Worm (Caenorhabditis elegans): ENCODE measurements around the gene hse-5.

hse-5 gene

DNA sequence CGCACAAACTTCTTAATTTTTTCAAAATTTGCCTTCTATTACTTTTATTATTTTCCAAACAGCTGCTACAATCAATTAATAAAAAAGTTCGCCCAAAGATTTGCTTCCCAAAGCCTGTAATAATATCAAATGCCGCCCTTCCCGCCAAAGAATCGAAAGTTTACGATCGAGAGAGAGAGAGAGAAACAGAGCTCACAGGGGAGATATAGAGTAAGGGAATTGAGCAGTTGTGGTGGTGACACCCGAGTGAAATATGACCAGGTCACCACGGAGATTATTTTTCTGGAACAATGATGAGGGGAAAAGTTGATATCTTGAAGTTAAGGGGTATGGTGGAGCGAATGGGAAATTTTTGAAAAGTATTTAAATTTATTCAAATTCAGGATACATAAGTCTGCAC is 14.8 kb downstream of the hse-5 start:
- TF ChIP-seq rnt-1 (tag; optimal IDR thresholded peaks at IDR 0.05): no peak
- TF ChIP-seq vab-15 (tag; optimal IDR thresholded peaks at IDR 0.05): no peak
- no peak for TF ChIP-seq swsn-7 (tag; optimal IDR thresholded peaks at IDR 0.05)
- no peak for TF ChIP-seq snu-23 (GFP tag; optimal IDR thresholded peaks at IDR 0.05)
- TF ChIP-seq ceh-82 (tag; optimal IDR thresholded peaks at IDR 0.05): no peak
- no peak for TF ChIP-seq grh-1 (GFP tag; IDR thresholded peaks at IDR 0.05)
- no peak for TF ChIP-seq tbx-2 (tag; optimal IDR thresholded peaks at IDR 0.05)
- TF ChIP-seq ztf-4 (tag; optimal IDR thresholded peaks at IDR 0.05): no peak
- no peak for TF ChIP-seq ztf-11 (tag; optimal IDR thresholded peaks at IDR 0.05)
- no peak for TF ChIP-seq elt-3 (tag; optimal IDR thresholded peaks at IDR 0.05)
- no peak for TF ChIP-seq mdl-1 (tag; optimal IDR thresholded peaks at IDR 0.05)

DNA sequence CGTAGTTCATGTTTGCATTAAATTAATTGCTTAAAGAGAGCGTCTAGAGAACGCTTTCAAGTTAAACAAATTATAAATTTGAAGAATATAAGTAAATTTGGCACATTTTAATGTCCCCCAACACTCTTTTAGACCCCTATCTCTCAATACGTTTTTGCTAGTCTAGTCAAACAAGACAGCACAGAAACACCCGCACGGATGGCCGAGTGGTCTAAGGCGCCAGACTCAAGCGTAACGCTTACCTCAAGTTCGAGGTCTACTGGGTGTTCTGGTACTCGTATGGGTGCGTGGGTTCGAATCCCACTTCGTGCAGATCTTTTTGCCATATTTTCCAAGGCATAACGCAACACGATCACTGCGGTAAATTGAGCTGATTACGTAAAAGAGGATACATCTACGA is 17.2 kb downstream of the hse-5 start:
- no peak for TF ChIP-seq zip-4 (GFP tag; optimal IDR thresholded peaks at IDR 0.05)
- no peak for TF ChIP-seq ztf-11 (tag; optimal IDR thresholded peaks at IDR 0.05)
- peak; percentile 20 for TF ChIP-seq nhr-20 (tag; optimal IDR thresholded peaks at IDR 0.05)
- TF ChIP-seq mef-2 (tag; optimal IDR thresholded peaks at IDR 0.05): no peak
- TF ChIP-seq snu-23 (GFP tag; optimal IDR thresholded peaks at IDR 0.05): peak; percentile 49
- TF ChIP-seq aha-1 (tag; optimal IDR thresholded peaks at IDR 0.05): no peak
- peak; percentile 36 for TF ChIP-seq nhr-47 (tag; optimal IDR thresholded peaks at IDR 0.05)
- no peak for TF ChIP-seq lin-13 (GFP tag; optimal IDR thresholded peaks at IDR 0.05)
- no peak for TF ChIP-seq sptf-1 (tag; optimal IDR thresholded peaks at IDR 0.05)
- TF ChIP-seq ets-5 (GFP tag; IDR thresholded peaks at IDR 0.05): no peak
- TF ChIP-seq nhr-85 (tag): peak; percentile 71
- no peak for TF ChIP-seq fkh-10 (GFP tag; optimal IDR thresholded peaks at IDR 0.05)
- TF ChIP-seq isw-1 (GFP tag; IDR thresholded peaks at IDR 0.05): no peak
- no peak for TF ChIP-seq pax-3 (tag; optimal IDR thresholded peaks at IDR 0.05)
- TF ChIP-seq nhr-90 (tag; optimal IDR thresholded peaks at IDR 0.05; ENCODE audit: poor library complexity): peak; percentile 47
- no peak for TF ChIP-seq unc-86 (tag; optimal IDR thresholded peaks at IDR 0.05)
- no peak for TF ChIP-seq irx-1 (tag; optimal IDR thresholded peaks at IDR 0.05)
- no peak for TF ChIP-seq pqm-1 (tag; optimal IDR thresholded peaks at IDR 0.05)
- no peak for TF ChIP-seq vab-15 (tag; optimal IDR thresholded peaks at IDR 0.05)
- TF ChIP-seq nhr-76 (tag; optimal IDR thresholded peaks at IDR 0.05): no peak
- TF ChIP-seq lsy-2 (tag; optimal IDR thresholded peaks at IDR 0.05): no peak
- TF ChIP-seq mdl-1 (tag; optimal IDR thresholded peaks at IDR 0.05): no peak
- peak; percentile 10 for TF ChIP-seq swsn-7 (tag; optimal IDR thresholded peaks at IDR 0.05)
- TF ChIP-seq egl-13 (tag; optimal IDR thresholded peaks at IDR 0.05): no peak
- TF ChIP-seq ceh-8 (GFP tag; optimal IDR thresholded peaks at IDR 0.05): no peak
- TF ChIP-seq alr-1 (tag; optimal IDR thresholded peaks at IDR 0.05; ENCODE audit: borderline replicate concordance): no peak
- TF ChIP-seq sox-4 (tag; optimal IDR thresholded peaks at IDR 0.05): no peak
- no peak for TF ChIP-seq fos-1 (tag; optimal IDR thresholded peaks at IDR 0.05)
- no peak for TF ChIP-seq lin-39 (tag; optimal IDR thresholded peaks at IDR 0.05)
- TF ChIP-seq mab-9 (GFP tag; IDR thresholded peaks at IDR 0.05): no peak
- TF ChIP-seq zag-1 (tag; optimal IDR thresholded peaks at IDR 0.05): no peak
- TF ChIP-seq ceh-63 (GFP tag; optimal IDR thresholded peaks at IDR 0.05): no peak
- no peak for TF ChIP-seq hpl-2 (GFP tag; optimal IDR thresholded peaks at IDR 0.05)
- TF ChIP-seq efl-1 (optimal IDR thresholded peaks at IDR 0.05): peak in 1 of 2 experiments; percentile 17
- peak in 1 of 2 experiments; percentile 55 for TF ChIP-seq efl-1 (GFP tag; optimal IDR thresholded peaks at IDR 0.05 in 1 of 2)
- TF ChIP-seq tlp-1 (tag; optimal IDR thresholded peaks at IDR 0.05): no peak
- no peak for TF ChIP-seq grh-1 (GFP tag; IDR thresholded peaks at IDR 0.05)
- TF ChIP-seq blmp-1 (tag; optimal IDR thresholded peaks at IDR 0.05): no peak
- no peak for TF ChIP-seq unc-98 (GFP tag; IDR thresholded peaks at IDR 0.05)
- no peak for TF ChIP-seq ces-1 (GFP tag; optimal IDR thresholded peaks at IDR 0.05)
- peak; percentile 32 for TF ChIP-seq nhr-71 (tag; optimal IDR thresholded peaks at IDR 0.05)
- TF ChIP-seq tbx-2 (tag; optimal IDR thresholded peaks at IDR 0.05): no peak
- TF ChIP-seq nhr-19 (GFP tag; conservative IDR thresholded peaks at IDR 0.05): peak; percentile 28
- peak; percentile 48 for TF ChIP-seq rnt-1 (tag; optimal IDR thresholded peaks at IDR 0.05)
- no peak for TF ChIP-seq fkh-8 (tag; optimal IDR thresholded peaks at IDR 0.05)
- TF ChIP-seq xbp-1 (tag; optimal IDR thresholded peaks at IDR 0.05): peak; percentile 3
- no peak for TF ChIP-seq fkh-4 (tag; optimal IDR thresholded peaks at IDR 0.05; ENCODE audit: borderline replicate concordance)
- peak in 1 of 2 experiments; percentile 55 for TF ChIP-seq lin-35 (GFP tag; optimal IDR thresholded peaks at IDR 0.05)
